Worm (Caenorhabditis elegans): ENCODE data around the gene clec-158.
A peak's percentile ranks its signal among the peaks of the same experiment; 100 is the strongest.

Gene clec-158

ce11 chrIII:6826137-6826536, 33.2 kb downstream of the clec-158 start:
- no peak for TF ChIP-seq snu-23 (GFP tag; optimal IDR thresholded peaks at IDR 0.05)
- TF ChIP-seq nhr-20 (tag; optimal IDR thresholded peaks at IDR 0.05): no peak
- no peak for TF ChIP-seq unc-30 (tag; optimal IDR thresholded peaks at IDR 0.05)
- no peak for TF ChIP-seq mab-9 (GFP tag; IDR thresholded peaks at IDR 0.05)
- TF ChIP-seq zip-4 (GFP tag; optimal IDR thresholded peaks at IDR 0.05): no peak
- TF ChIP-seq mef-2 (tag; optimal IDR thresholded peaks at IDR 0.05): no peak
- TF ChIP-seq lin-13 (GFP tag; optimal IDR thresholded peaks at IDR 0.05): no peak

ce11 chrIII:6822790-6823189, 36.6 kb downstream of the clec-158 start:
- TF ChIP-seq dsc-1 (tag; optimal IDR thresholded peaks at IDR 0.05): peak; percentile 28
- no peak for TF ChIP-seq ces-1 (GFP tag; optimal IDR thresholded peaks at IDR 0.05)
- TF ChIP-seq lin-14 (GFP tag; optimal IDR thresholded peaks at IDR 0.05): peak; percentile 12
- TF ChIP-seq C16A3.4 (tag; optimal IDR thresholded peaks at IDR 0.05): no peak
- peak; percentile 25 for TF ChIP-seq rnt-1 (tag; optimal IDR thresholded peaks at IDR 0.05)

- TF ChIP-seq rnt-1 (tag; optimal IDR thresholded peaks at IDR 0.05) (peak; percentile 45), lin-14 (GFP tag; optimal IDR thresholded peaks at IDR 0.05) (peak; percentile 70), swsn-7 (tag; optimal IDR thresholded peaks at IDR 0.05) (no peak), isw-1 (GFP tag; IDR thresholded peaks at IDR 0.05) (no peak), C34B4.2 (tag; optimal IDR thresholded peaks at IDR 0.05) (no peak), dsc-1 (tag; optimal IDR thresholded peaks at IDR 0.05) (no peak), F16B12.6 (tag; optimal IDR thresholded peaks at IDR 0.05) (no peak), aha-1 (tag; optimal IDR thresholded peaks at IDR 0.05) (no peak)
These were observed 38.9 kb downstream of the clec-158 start, which contains the start of gene ten-1 for ce11 chrIII:6820343-6820985. Gene ten-1, plus strand, starts transcription at chrIII:6820935.

- TF ChIP-seq hpl-2 (GFP tag; optimal IDR thresholded peaks at IDR 0.05): no peak
- TF ChIP-seq pqm-1 (tag; optimal IDR thresholded peaks at IDR 0.05): peak; percentile 62
- no peak for TF ChIP-seq hlh-4 (tag; optimal IDR thresholded peaks at IDR 0.05)
- no peak for TF ChIP-seq fos-1 (tag; optimal IDR thresholded peaks at IDR 0.05)
- TF ChIP-seq skn-1 (tag; optimal IDR thresholded peaks at IDR 0.05): no peak
- no peak for TF ChIP-seq lir-3 (tag; optimal IDR thresholded peaks at IDR 0.05; ENCODE audit: poor library complexity)
- peak; percentile 91 for TF ChIP-seq elt-2 (tag; optimal IDR thresholded peaks at IDR 0.05)
- TF ChIP-seq Y116A8C.19 (tag; optimal IDR thresholded peaks at IDR 0.05; ENCODE audit: borderline replicate concordance): no peak
- no peak for TF ChIP-seq isw-1 (GFP tag; IDR thresholded peaks at IDR 0.05)
- TF ChIP-seq irx-1 (tag; optimal IDR thresholded peaks at IDR 0.05): no peak
- TF ChIP-seq nhr-77 (tag; optimal IDR thresholded peaks at IDR 0.05): no peak
- TF ChIP-seq zip-4 (GFP tag; optimal IDR thresholded peaks at IDR 0.05): no peak
- no peak for TF ChIP-seq ama-1 (optimal IDR thresholded peaks at IDR 0.05)
- TF ChIP-seq lin-14 (GFP tag; optimal IDR thresholded peaks at IDR 0.05): no peak
- TF ChIP-seq nhr-84 (tag; optimal IDR thresholded peaks at IDR 0.05): no peak
- TF ChIP-seq pax-3 (tag; optimal IDR thresholded peaks at IDR 0.05): no peak
- TF ChIP-seq blmp-1 (tag; optimal IDR thresholded peaks at IDR 0.05): no peak
- peak in 1 of 2 experiments; percentile 26 for TF ChIP-seq mdl-1 (tag; optimal IDR thresholded peaks at IDR 0.05)
- peak in 1 of 2 experiments; percentile 19 for TF ChIP-seq lin-35 (GFP tag; optimal IDR thresholded peaks at IDR 0.05)
- no peak for TF ChIP-seq ces-1 (GFP tag; optimal IDR thresholded peaks at IDR 0.05)
- no peak for TF ChIP-seq C04F5.9 (tag; optimal IDR thresholded peaks at IDR 0.05)
- TF ChIP-seq lsy-2 (tag; optimal IDR thresholded peaks at IDR 0.05): no peak
- no peak for TF ChIP-seq pag-3 (tag; optimal IDR thresholded peaks at IDR 0.05; ENCODE audit: borderline replicate concordance, insufficient read depth)
- no peak for TF ChIP-seq efl-1 (optimal IDR thresholded peaks at IDR 0.05)
- TF ChIP-seq efl-1 (GFP tag; optimal IDR thresholded peaks at IDR 0.05 in 1 of 2): peak in 1 of 2 experiments; percentile 25
- no peak for TF ChIP-seq nhr-85 (tag)
- no peak for TF ChIP-seq dsc-1 (tag; optimal IDR thresholded peaks at IDR 0.05)
- no peak for TF ChIP-seq hlh-17 (GFP tag; optimal IDR thresholded peaks at IDR 0.05; ENCODE audit: borderline replicate concordance)
- TF ChIP-seq nhr-90 (tag; optimal IDR thresholded peaks at IDR 0.05; ENCODE audit: poor library complexity): no peak
- TF ChIP-seq unc-30 (tag; optimal IDR thresholded peaks at IDR 0.05): no peak
- TF ChIP-seq rnt-1 (tag; optimal IDR thresholded peaks at IDR 0.05): no peak
- no peak for TF ChIP-seq ceh-8 (GFP tag; optimal IDR thresholded peaks at IDR 0.05)
These were observed 40.0 kb downstream of the clec-158 start, which contains the start of gene F28F5.6 for ce11 chrIII:6819322-6819901. Gene F28F5.6, minus strand, starts transcription at chrIII:6819372.
